Fruit fly (Drosophila melanogaster): Measurements from ENCODE around the gene CG7102.

The CG7102 gene

DNA sequence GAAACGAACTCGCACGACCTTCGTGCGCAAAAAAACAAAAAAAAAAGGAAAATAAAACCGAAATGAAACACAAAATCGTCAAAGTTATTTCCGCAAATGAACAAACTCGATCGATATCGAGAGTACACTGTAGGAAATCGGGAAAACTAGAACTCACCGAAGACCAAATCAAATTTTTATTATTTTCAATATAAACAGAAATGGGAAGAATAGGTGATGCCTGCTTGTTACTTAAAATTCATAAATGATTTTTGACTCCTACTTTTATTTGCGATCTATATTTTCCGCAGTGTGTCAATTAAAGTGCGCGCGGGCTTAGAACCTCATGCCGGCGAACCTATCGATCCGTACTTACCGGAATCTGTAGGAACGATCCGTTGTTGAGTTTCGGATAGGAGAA lies 11.6 kb downstream of the CG7102 start (continued):
- TF ChIP-seq OdsH (GFP tag; optimal IDR thresholded peaks at IDR 0.05), result peak; percentile 42
- TF ChIP-seq lz (GFP tag; optimal IDR thresholded peaks at IDR 0.05), result peak; percentile 44
- peak; percentile 55 for TF ChIP-seq Met (GFP tag; optimal IDR thresholded peaks at IDR 0.05)
- TF ChIP-seq net (GFP tag; optimal IDR thresholded peaks at IDR 0.05), result peak; percentile 46
- peak; percentile 35 for TF ChIP-seq CG10631 (GFP tag; optimal IDR thresholded peaks at IDR 0.05)
- peak; percentile 40 for TF ChIP-seq Hr39 (GFP tag; optimal IDR thresholded peaks at IDR 0.05)
- no peak for TF ChIP-seq CG16779 (tag; optimal IDR thresholded peaks at IDR 0.05)
- TF ChIP-seq svp (GFP tag), result peak; percentile 73
- peak; percentile 45 for TF ChIP-seq acj6 (GFP tag; optimal IDR thresholded peaks at IDR 0.05)

DNA sequence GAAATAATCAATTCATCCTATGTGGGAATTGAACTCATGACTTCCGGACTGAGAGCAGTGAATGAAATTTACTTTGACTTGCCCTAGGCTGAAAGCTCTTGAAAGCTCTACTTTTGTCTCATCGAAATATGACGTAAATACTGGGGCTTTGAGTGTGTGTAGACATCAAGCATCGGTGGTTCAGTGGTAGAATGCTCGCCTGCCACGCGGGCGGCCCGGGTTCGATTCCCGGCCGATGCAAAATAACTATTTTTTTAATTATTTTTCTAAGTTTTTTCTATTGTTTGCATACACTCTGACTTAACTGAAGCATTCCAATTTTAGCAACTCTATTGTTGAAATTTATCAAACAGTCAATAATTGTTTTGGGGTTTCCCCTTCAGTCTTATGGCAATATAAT lies 14.6 kb downstream of the CG7102 start:
- TF ChIP-seq Met (GFP tag; optimal IDR thresholded peaks at IDR 0.05) (no peak), Sox14 (GFP tag; optimal IDR thresholded peaks at IDR 0.05) (no peak), CG6163 (GFP tag; IDR thresholded peaks at IDR 0.05) (no peak), Hr39 (GFP tag; optimal IDR thresholded peaks at IDR 0.05) (no peak), cyc (GFP tag; optimal IDR thresholded peaks at IDR 0.05) (no peak), acj6 (GFP tag; optimal IDR thresholded peaks at IDR 0.05) (no peak), Lpt (GFP tag; optimal IDR thresholded peaks at IDR 0.05) (no peak), CG32006 (GFP tag; optimal IDR thresholded peaks at IDR 0.05) (no peak), Gug (GFP tag; IDR thresholded peaks at IDR 0.05) (no peak), Eip75B (GFP tag; optimal IDR thresholded peaks at IDR 0.05) (no peak), CG8632 (GFP tag; optimal IDR thresholded peaks at IDR 0.05) (no peak), CG10669 (GFP tag; optimal IDR thresholded peaks at IDR 0.05) (no peak), CG8119 (GFP tag; IDR thresholded peaks at IDR 0.05) (no peak), CG16779 (tag; optimal IDR thresholded peaks at IDR 0.05) (no peak), eg (GFP tag; IDR thresholded peaks at IDR 0.05) (no peak)

- TF ChIP-seq CG8319 (GFP tag; optimal IDR thresholded peaks at IDR 0.05), result no peak
- no peak for TF ChIP-seq CG10669 (GFP tag; optimal IDR thresholded peaks at IDR 0.05)
- TF ChIP-seq cyc (GFP tag; optimal IDR thresholded peaks at IDR 0.05), result no peak
- TF ChIP-seq CG10631 (GFP tag; optimal IDR thresholded peaks at IDR 0.05), result peak; percentile 32
- TF ChIP-seq CG8632 (GFP tag; optimal IDR thresholded peaks at IDR 0.05), result no peak
- TF ChIP-seq svp (GFP tag), result no peak
- no peak for TF ChIP-seq CG6854 (GFP tag; optimal IDR thresholded peaks at IDR 0.05)
- TF ChIP-seq eg (GFP tag; IDR thresholded peaks at IDR 0.05), result no peak
- no peak for TF ChIP-seq Met (GFP tag; optimal IDR thresholded peaks at IDR 0.05)
- peak; percentile 6 for TF ChIP-seq dsx (GFP tag; optimal IDR thresholded peaks at IDR 0.05; ENCODE audit: poor library complexity, severe bottlenecking)
- TF ChIP-seq CG3032 (tag; optimal IDR thresholded peaks at IDR 0.05), result no peak
- TF ChIP-seq salr (GFP tag; optimal IDR thresholded peaks at IDR 0.05), result peak in 1 of 2 experiments; percentile 28
- no peak for TF ChIP-seq Eip75B (GFP tag; optimal IDR thresholded peaks at IDR 0.05)
- no peak for TF ChIP-seq CG3919 (GFP tag; optimal IDR thresholded peaks at IDR 0.05)
- TF ChIP-seq vri (GFP tag; optimal IDR thresholded peaks at IDR 0.05), result no peak
- TF ChIP-seq CG34406 (GFP tag; optimal IDR thresholded peaks at IDR 0.05), result no peak
- no peak for TF ChIP-seq Hr39 (GFP tag; optimal IDR thresholded peaks at IDR 0.05)
- TF ChIP-seq Hr38 (GFP tag; optimal IDR thresholded peaks at IDR 0.05), result no peak
- peak; percentile 3 for TF ChIP-seq CG6276 (GFP tag; optimal IDR thresholded peaks at IDR 0.05)
- peak; percentile 41; the same call in 1 of the 2 replicates for TF ChIP-seq CG15336 (GFP tag; IDR thresholded peaks at IDR 0.05)
- peak; percentile 6 for TF ChIP-seq Sox14 (GFP tag; optimal IDR thresholded peaks at IDR 0.05)
- no peak for TF ChIP-seq ss (GFP tag; optimal IDR thresholded peaks at IDR 0.05)
- TF ChIP-seq topi (GFP tag; optimal IDR thresholded peaks at IDR 0.05), result no peak
- no peak for TF ChIP-seq lz (GFP tag; optimal IDR thresholded peaks at IDR 0.05)
- TF ChIP-seq achi (GFP tag; optimal IDR thresholded peaks at IDR 0.05), result peak; percentile 21
- no peak for TF ChIP-seq CG9139 (GFP tag; optimal IDR thresholded peaks at IDR 0.05)
- peak; percentile 45 for TF ChIP-seq Hr4 (GFP tag; optimal IDR thresholded peaks at IDR 0.05)
- peak; percentile 26; the same call in 1 of the 3 replicates for TF ChIP-seq CG8119 (GFP tag; IDR thresholded peaks at IDR 0.05)
- TF ChIP-seq Ets96B (tag; optimal IDR thresholded peaks at IDR 0.05), result no peak
- no peak for TF ChIP-seq CG1621 (tag; optimal IDR thresholded peaks at IDR 0.05)
- no peak for TF ChIP-seq fkh (GFP tag; optimal IDR thresholded peaks at IDR 0.05)
- TF ChIP-seq fd59A (GFP tag; optimal IDR thresholded peaks at IDR 0.05), result no peak
- TF ChIP-seq Blimp-1 (GFP tag; optimal IDR thresholded peaks at IDR 0.05), result no peak
- peak; percentile 41 for TF ChIP-seq CG4318 (GFP tag; optimal IDR thresholded peaks at IDR 0.05)
- TF ChIP-seq CG16779 (tag; optimal IDR thresholded peaks at IDR 0.05), result no peak
- TF ChIP-seq dac (GFP tag; optimal IDR thresholded peaks at IDR 0.05), result no peak
- no peak for TF ChIP-seq net (GFP tag; optimal IDR thresholded peaks at IDR 0.05)
- no peak for TF ChIP-seq fd85E (GFP tag; optimal IDR thresholded peaks at IDR 0.05)
- no peak for TF ChIP-seq esn (GFP tag; optimal IDR thresholded peaks at IDR 0.05)
These were observed 15.3 kb downstream of the CG7102 start for dm6 chr2L:7871821-7872524.

Measured in whole organism, prepupa.